Worm (Caenorhabditis elegans) whole organism, L2 larva: ENCODE data around the gene cox-11.

Source experiments
- C34F6.9 ChIP-seq: fragments of 150-350 bp; optimal IDR thresholded peaks from 2 replicates; lab custom pipeline; 2014; ENCODE audit warnings: missing biosample characterization, missing genetic modification characterization
- F13H6.1 ChIP-seq: sonication (generic microtip); optimal IDR thresholded peaks from 2 replicates; lab custom pipeline; 2016; ENCODE audit warnings: missing genetic modification characterization, missing compliant biosample characterization
- R02D3.7 ChIP-seq: fragments of 150-350 bp; optimal IDR thresholded peaks from 2 replicates; lab custom pipeline; 2014; ENCODE audit warnings: missing biosample characterization, missing genetic modification characterization
- Y55F3AM.14 ChIP-seq: fragments of 200-800 bp; sonication (Bioruptor generic); optimal IDR thresholded peaks from 2 replicates; lab custom pipeline; 2018; ENCODE audit warnings: mild to moderate bottlenecking, missing genetic modification characterization, missing compliant biosample characterization
- alr-1 ChIP-seq: fragments of 150-350 bp; optimal IDR thresholded peaks from 2 replicates; lab custom pipeline; 2014; ENCODE audit warnings: missing biosample characterization, missing genetic modification characterization
- ama-1 ChIP-seq: fragments of 150-350 bp; optimal IDR thresholded peaks from 2 replicates; lab custom pipeline; 2018; ENCODE audit warnings: inconsistent platforms
- ceh-16 ChIP-seq: fragments of 150-350 bp; optimal IDR thresholded peaks from 2 replicates; lab custom pipeline; 2014; ENCODE audit warnings: missing biosample characterization, missing genetic modification characterization
- crh-2 ChIP-seq: sonication (generic microtip); optimal IDR thresholded peaks from 2 replicates; lab custom pipeline; 2017; ENCODE audit warnings: missing biosample characterization, missing genetic modification characterization
- dmd-4 ChIP-seq: sonication (generic microtip); optimal IDR thresholded peaks from 2 replicates; lab custom pipeline; 2017; ENCODE audit warnings: missing biosample characterization, missing genetic modification characterization
- egl-27 ChIP-seq: sonication (generic microtip); optimal IDR thresholded peaks from 3 replicates; lab custom pipeline; 2017; ENCODE audit warnings: missing biosample characterization, missing genetic modification reagents, missing genetic modification characterization
- elt-3 ChIP-seq: sonication (generic microtip); optimal IDR thresholded peaks from 2 replicates; lab custom pipeline; 2017; ENCODE audit warnings: missing biosample characterization, missing genetic modification characterization
- fos-1 ChIP-seq: fragments of 150-350 bp; optimal IDR thresholded peaks from 2 replicates; lab custom pipeline; 2014; ENCODE audit warnings: missing biosample characterization, missing genetic modification characterization
- lin-11 ChIP-seq: fragments of 150-350 bp; sonication (generic microtip); optimal IDR thresholded peaks from 2 replicates; lab custom pipeline; 2014; ENCODE audit warnings: missing biosample characterization, missing genetic modification characterization, inconsistent platforms, mixed read lengths
- lin-13 ChIP-seq: fragments of 150-350 bp; optimal IDR thresholded peaks from 2 replicates; lab custom pipeline; 2014; ENCODE audit warnings: missing biosample characterization, missing genetic modification reagents, missing genetic modification characterization
- lin-39 ChIP-seq: fragments of 150-350 bp; optimal IDR thresholded peaks from 2 replicates; lab custom pipeline; 2014; ENCODE audit warnings: missing biosample characterization, missing genetic modification reagents, missing genetic modification characterization
- lsy-2 ChIP-seq, 2 experiments: fragments of 150-350 bp in 1 of 2; sonication (generic microtip) in 1 of 2; optimal IDR thresholded peaks; 2 replicates each; lab custom pipeline; 2014 to 2017; ENCODE audit warnings: missing biosample characterization in 2 of 2, missing genetic modification characterization in 2 of 2
- mab-5 ChIP-seq: fragments of 150-350 bp; optimal IDR thresholded peaks from 2 replicates; lab custom pipeline; 2014; ENCODE audit warnings: missing biosample characterization, missing genetic modification characterization
- mbf-1 ChIP-seq: sonication (generic microtip); optimal IDR thresholded peaks from 2 replicates; lab custom pipeline; 2017; ENCODE audit warnings: missing biosample characterization, missing genetic modification characterization
- mdl-1 ChIP-seq, 2 experiments: fragments of 150-350 bp in 1 of 2; sonication (generic microtip) in 1 of 2; optimal IDR thresholded peaks; 2 replicates each; lab custom pipeline; 2017; ENCODE audit warnings: missing biosample characterization in 2 of 2, missing genetic modification characterization in 2 of 2
- nhr-10 ChIP-seq: sonication (generic microtip); optimal IDR thresholded peaks from 2 replicates; lab custom pipeline; 2017; ENCODE audit warnings: missing biosample characterization, missing genetic modification characterization
- nhr-12 ChIP-seq: fragments of 150-350 bp; optimal IDR thresholded peaks from 2 replicates; lab custom pipeline; 2014; ENCODE audit warnings: missing biosample characterization, missing genetic modification characterization
- nhr-129 ChIP-seq: fragments of 150-350 bp; optimal IDR thresholded peaks from 2 replicates; lab custom pipeline; 2014; ENCODE audit warnings: missing biosample characterization, missing genetic modification characterization
- nhr-21 ChIP-seq: fragments of 150-350 bp; optimal IDR thresholded peaks from 2 replicates; lab custom pipeline; 2014; ENCODE audit warnings: missing biosample characterization, missing genetic modification characterization
- nhr-23 ChIP-seq: fragments of 150-350 bp; optimal IDR thresholded peaks from 2 replicates; lab custom pipeline; 2014; ENCODE audit warnings: missing biosample characterization, missing genetic modification reagents, missing genetic modification characterization
- nhr-237 ChIP-seq: fragments of 150-350 bp; optimal IDR thresholded peaks from 2 replicates; lab custom pipeline; 2014; ENCODE audit warnings: missing biosample characterization, missing genetic modification characterization
- nhr-25 ChIP-seq: fragments of 150-350 bp; sonication (generic microtip); optimal IDR thresholded peaks from 3 replicates; lab custom pipeline; 2014; ENCODE audit warnings: missing biosample characterization, missing genetic modification characterization
- nhr-6 ChIP-seq: fragments of 150-350 bp; optimal IDR thresholded peaks from 2 replicates; lab custom pipeline; 2014; ENCODE audit warnings: missing biosample characterization, missing genetic modification characterization
- nhr-77 ChIP-seq: fragments of 150-350 bp; optimal IDR thresholded peaks from 2 replicates; lab custom pipeline; 2014; ENCODE audit warnings: missing biosample characterization, missing genetic modification characterization
- peb-1 ChIP-seq: fragments of 150-350 bp; optimal IDR thresholded peaks from 2 replicates; lab custom pipeline; 2014; ENCODE audit warnings: missing biosample characterization, missing genetic modification characterization
- sem-4 ChIP-seq: fragments of 150-350 bp; optimal IDR thresholded peaks from 2 replicates; lab custom pipeline; 2014; ENCODE audit warnings: missing biosample characterization, missing genetic modification reagents, missing genetic modification characterization
- skn-1 ChIP-seq: sonication (generic microtip); optimal IDR thresholded peaks from 2 replicates; lab custom pipeline; 2017; ENCODE audit warnings: missing biosample characterization, missing genetic modification characterization
- sma-3 ChIP-seq: sonication (generic microtip); optimal IDR thresholded peaks from 2 replicates; lab custom pipeline; 2016; ENCODE audit warnings: missing genetic modification reagents, missing genetic modification characterization, missing compliant biosample characterization
- sma-9 ChIP-seq, 2 experiments: fragments of 150-350 bp in 1 of 2; sonication (generic microtip) in 1 of 2; optimal IDR thresholded peaks; 2 replicates each; lab custom pipeline; 2014 to 2016; ENCODE audit warnings: missing genetic modification characterization in 2 of 2, mild to moderate bottlenecking in 1 of 2, missing biosample characterization in 1 of 2, missing compliant biosample characterization in 1 of 2, missing genetic modification reagents in 1 of 2, moderate library complexity in 1 of 2
- snpc-4 ChIP-seq: fragments of 150-350 bp; optimal IDR thresholded peaks from 2 replicates; lab custom pipeline; 2014; ENCODE audit warnings: missing biosample characterization, missing genetic modification characterization
- zag-1 ChIP-seq: fragments of 150-350 bp; optimal IDR thresholded peaks from 2 replicates; lab custom pipeline; 2014; ENCODE audit warnings: missing biosample characterization, missing genetic modification characterization
- ztf-1 ChIP-seq: fragments of 200-800 bp; sonication (Bioruptor generic); conservative IDR thresholded peaks from 2 replicates; pipeline ENCODE4 v1.3.6; 2022; ENCODE audit warnings: missing genetic modification characterization, missing compliant biosample characterization
- ztf-11 ChIP-seq: sonication (generic microtip); optimal IDR thresholded peaks from 2 replicates; lab custom pipeline; 2017; ENCODE audit warnings: missing biosample characterization, missing genetic modification characterization
- ztf-4 ChIP-seq: fragments of 150-350 bp; optimal IDR thresholded peaks from 2 replicates; lab custom pipeline; 2014; ENCODE audit warnings: missing biosample characterization, missing genetic modification characterization

The cox-11 gene

ce11 chrIV:13240842-13241143 lies 3.3 kb upstream of the cox-11 start, which contains the start of gene lin-54:
Gene lin-54, plus strand, starts transcription at chrIV:13241044.
- TF ChIP-seq zag-1 = no peak
- no peak for TF ChIP-seq lin-13 (GFP tag; lab: Kevin White, UChicago)
- no peak for TF ChIP-seq crh-2 (tag; lab: Kevin White, UChicago)
- TF ChIP-seq R02D3.7 (tag; lab: Kevin White, UChicago) = no peak
- TF ChIP-seq alr-1 (tag; lab: Kevin White, UChicago) = no peak
- no peak for TF ChIP-seq nhr-21
- TF ChIP-seq lin-39 (tag; lab: Kevin White, UChicago) = no peak
- TF ChIP-seq sem-4 (tag; lab: Kevin White, UChicago) = no peak
- TF ChIP-seq ama-1 = no peak
- no peak for TF ChIP-seq lsy-2 (tag; optimal IDR thresholded peaks at IDR 0.05; lab: Kevin White, UChicago)
- no peak for TF ChIP-seq mdl-1 (tag; optimal IDR thresholded peaks at IDR 0.05; lab: Kevin White, UChicago)
- TF ChIP-seq ztf-4 (tag; lab: Kevin White, UChicago) = no peak

- TF ChIP-seq peb-1 (no peak), ztf-1 (GFP tag; lab: Robert Waterston, UW) (no peak), sma-3 (no peak), nhr-12 (no peak), ceh-16 (no peak), nhr-6 (tag; lab: Kevin White, UChicago) (no peak), mab-5 (tag; lab: Kevin White, UChicago) (no peak), F13H6.1 (tag; lab: Kevin White, UChicago) (no peak), dmd-4 (tag; lab: Kevin White, UChicago) (no peak), mdl-1 (tag; optimal IDR thresholded peaks at IDR 0.05; lab: Kevin White, UChicago) (no peak), alr-1 (tag; lab: Kevin White, UChicago) (no peak), nhr-237 (tag; lab: Kevin White, UChicago) (no peak), Y55F3AM.14 (GFP tag; lab: Kevin White, UChicago) (no peak), egl-27 (tag; lab: Kevin White, UChicago) (no peak), nhr-23 (tag; lab: Kevin White, UChicago) (no peak), crh-2 (tag; lab: Kevin White, UChicago) (no peak), fos-1 (tag; lab: Kevin White, UChicago) (no peak), lin-39 (tag; lab: Kevin White, UChicago) (no peak), lsy-2 (tag; optimal IDR thresholded peaks at IDR 0.05; lab: Kevin White, UChicago) (no peak)
Observed at ce11 chrIV:13241340-13241739, 2.8 kb upstream of the cox-11 start.

DNA sequence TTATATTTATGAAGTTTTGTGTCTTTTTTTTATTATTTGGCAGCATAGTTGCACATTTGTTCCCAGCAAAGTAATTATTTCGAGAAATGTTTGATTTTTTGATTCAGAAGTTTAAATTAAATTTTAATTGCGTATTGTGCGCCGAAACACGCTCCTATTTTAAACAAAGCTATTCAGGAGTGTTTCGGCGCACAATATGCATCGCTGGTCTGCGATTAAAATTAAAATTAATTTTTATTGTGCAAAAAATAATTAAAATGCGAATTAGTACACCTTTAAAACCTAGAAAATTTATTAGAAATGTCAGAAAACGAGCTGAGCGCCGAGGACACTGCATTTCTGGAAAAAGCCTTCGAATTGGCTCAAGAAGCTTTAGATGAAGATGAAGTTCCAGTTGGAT lies 749 bp upstream of the cox-11 start, which contains the start of gene JC8.4:
JC8.4 (plus strand) TSS at position 301 of the 400 bp plus-strand sequence.
- TF ChIP-seq lin-39 (tag; lab: Kevin White, UChicago) (no peak), sma-3 (no peak), R02D3.7 (tag; lab: Kevin White, UChicago) (no peak), nhr-129 (tag; lab: Kevin White, UChicago) (no peak), lin-13 (GFP tag; lab: Kevin White, UChicago) (no peak), skn-1 (no peak), ceh-16 (no peak), mbf-1 (tag; lab: Kevin White, UChicago) (no peak), nhr-237 (tag; lab: Kevin White, UChicago) (no peak), Y55F3AM.14 (GFP tag; lab: Kevin White, UChicago) (no peak), nhr-77 (tag; lab: Kevin White, UChicago) (no peak)
- TF ChIP-seq, all 48 proteins: peak for 0

- TF ChIP-seq sem-4 (tag; lab: Kevin White, UChicago) = no peak
- no peak for TF ChIP-seq lin-39 (tag; lab: Kevin White, UChicago)
- no peak for TF ChIP-seq sma-9 (GFP tag; optimal IDR thresholded peaks at IDR 0.05; lab: Kevin White, UChicago)
- TF ChIP-seq sma-9 (tag; optimal IDR thresholded peaks at IDR 0.05; lab: Kevin White, UChicago) = no peak
- no peak for TF ChIP-seq nhr-237 (tag; lab: Kevin White, UChicago)
- no peak for TF ChIP-seq nhr-21
- no peak for TF ChIP-seq mdl-1 (tag; optimal IDR thresholded peaks at IDR 0.05; lab: Kevin White, UChicago)
- no peak for TF ChIP-seq snpc-4 (tag; lab: Kevin White, UChicago)
- no peak for TF ChIP-seq nhr-23 (tag; lab: Kevin White, UChicago)
- no peak for TF ChIP-seq mab-5 (tag; lab: Kevin White, UChicago)
Observed at ce11 chrIV:13246961-13247360, 2.8 kb downstream of the cox-11 start, which contains the start of gene JC8.7. Gene JC8.7, plus strand, starts transcription at chrIV:13247261.

ce11 chrIV:13247780-13248179 lies 3.7 kb downstream of the cox-11 start:
- TF ChIP-seq mdl-1 (tag; optimal IDR thresholded peaks at IDR 0.05; lab: Kevin White, UChicago) = no peak
- TF ChIP-seq nhr-25 (tag; lab: Kevin White, UChicago) = no peak
- TF ChIP-seq C34F6.9 (tag; lab: Kevin White, UChicago) = no peak
- TF ChIP-seq Y55F3AM.14 (GFP tag; lab: Kevin White, UChicago) = no peak
- TF ChIP-seq elt-3 = no peak
- no peak for TF ChIP-seq ztf-11 (tag; lab: Kevin White, UChicago)
- no peak for TF ChIP-seq lin-11 (tag; lab: Kevin White, UChicago)
- TF ChIP-seq sma-3 = no peak
- TF ChIP-seq mbf-1 (tag; lab: Kevin White, UChicago) = no peak
- TF ChIP-seq nhr-10 = no peak
- TF ChIP-seq nhr-12 = no peak
- no peak for TF ChIP-seq skn-1
- no peak for TF ChIP-seq ceh-16
- TF ChIP-seq nhr-129 (tag; lab: Kevin White, UChicago) = no peak
- no peak for TF ChIP-seq peb-1
- TF ChIP-seq, all 48 proteins: peak for 0
